Worm (Caenorhabditis elegans) whole organism, L4 larva: ENCODE data around the gene C01G6.4.

Experiments
- F10B5.3 ChIP-seq: sonication (generic microtip); optimal IDR thresholded peaks from 2 replicates; lab custom pipeline; 2016; ENCODE audit warnings: mild to moderate bottlenecking, missing genetic modification characterization, missing compliant biosample characterization
- T20F7.1 ChIP-seq: fragments of 200-800 bp; sonication (Bioruptor generic); optimal IDR thresholded peaks from 2 replicates; lab custom pipeline; 2018; ENCODE audit warnings: mild to moderate bottlenecking, missing genetic modification characterization, missing compliant biosample characterization
- Y48G9A.11 ChIP-seq: fragments of 200-800 bp; sonication (Bioruptor generic); IDR thresholded peaks from 2 replicates; pipeline ENCODE4 v1.3.6; 2022; ENCODE audit warnings: missing genetic modification reagents, missing genetic modification characterization, missing compliant biosample characterization
- aha-1 ChIP-seq: fragments of 150-350 bp; peaks from one replicate; lab custom pipeline; 2014; ENCODE audit warnings: missing biosample characterization, missing genetic modification characterization
- ama-1 ChIP-seq: fragments of 150-350 bp; optimal IDR thresholded peaks from 2 replicates; lab custom pipeline; 2014; ENCODE audit warnings: inconsistent platforms, mixed read lengths
- arid-1 ChIP-seq: fragments of 200-800 bp; sonication (Bioruptor generic); conservative IDR thresholded peaks from 2 replicates; pipeline ENCODE4 v1.3.6; 2022; ENCODE audit warnings: missing genetic modification reagents, missing genetic modification characterization, missing compliant biosample characterization
- attf-4 ChIP-seq: sonication (generic microtip); optimal IDR thresholded peaks from 3 replicates; lab custom pipeline; 2017; ENCODE audit warnings: missing biosample characterization, missing genetic modification characterization
- ceh-28 ChIP-seq: fragments of 150-350 bp; optimal IDR thresholded peaks from 2 replicates; lab custom pipeline; 2014; ENCODE audit warnings: missing biosample characterization, missing genetic modification reagents, missing genetic modification characterization
- ceh-32 ChIP-seq: sonication (generic microtip); optimal IDR thresholded peaks from 2 replicates; lab custom pipeline; 2016; ENCODE audit warnings: mild to moderate bottlenecking, missing genetic modification characterization, missing compliant biosample characterization; ENCODE audit not compliant: poor library complexity
- cey-2 ChIP-seq: sonication (generic microtip); optimal IDR thresholded peaks from 3 replicates; lab custom pipeline; 2017; ENCODE audit warnings: missing genetic modification characterization, mild to moderate bottlenecking, missing compliant biosample characterization, antibody characterized with exemption, borderline replicate concordance; ENCODE audit not compliant: insufficient read depth
- daf-16 ChIP-seq, 3 experiments: sonication (generic microtip); optimal IDR thresholded peaks; 2 replicates each; lab custom pipeline; 2016 to 2017; ENCODE audit warnings: missing genetic modification characterization in 3 of 3, missing genetic modification reagents in 3 of 3, mild to moderate bottlenecking in 2 of 3, missing compliant biosample characterization in 2 of 3, missing biosample characterization in 1 of 3, moderate library complexity in 1 of 3
- daf-19 ChIP-seq: fragments of 200-800 bp; sonication (Bioruptor generic); conservative IDR thresholded peaks from 2 replicates; pipeline ENCODE4 v1.3.6; 2022; ENCODE audit warnings: missing genetic modification characterization, missing compliant biosample characterization
- daf-8 ChIP-seq: fragments of 200-800 bp; sonication (Bioruptor generic); IDR thresholded peaks from 2 replicates; pipeline ENCODE4 v1.3.6; 2022; ENCODE audit warnings: missing genetic modification characterization, missing compliant biosample characterization
- dmd-8 ChIP-seq: fragments of 200-800 bp; sonication (Bioruptor generic); IDR thresholded peaks from 2 replicates; pipeline ENCODE4 v1.3.6; 2022; ENCODE audit warnings: missing genetic modification characterization, missing compliant biosample characterization
- dmd-9 ChIP-seq: fragments of 200-800 bp; sonication (Bioruptor generic); IDR thresholded peaks from 2 replicates; pipeline ENCODE4 v1.3.6; 2022; ENCODE audit warnings: missing genetic modification reagents, missing genetic modification characterization, missing compliant biosample characterization
- egl-43 ChIP-seq: fragments of 200-800 bp; sonication (Bioruptor generic); IDR thresholded peaks from 2 replicates; pipeline ENCODE4 v1.3.6; 2022; ENCODE audit warnings: missing genetic modification reagents, missing genetic modification characterization, missing compliant biosample characterization
- hmg-1.1 ChIP-seq: fragments of 200-800 bp; sonication (Bioruptor generic); IDR thresholded peaks from 2 replicates; pipeline ENCODE4 v1.3.6; 2022; ENCODE audit warnings: missing genetic modification reagents, missing genetic modification characterization, missing compliant biosample characterization
- lim-7 ChIP-seq: fragments of 200-800 bp; sonication (Bioruptor generic); IDR thresholded peaks from 2 replicates; pipeline ENCODE4 v1.3.6; 2022; ENCODE audit warnings: missing genetic modification characterization, missing compliant biosample characterization
- lin-1 ChIP-seq: fragments of 200-800 bp; sonication (Bioruptor generic); IDR thresholded peaks from 2 replicates; pipeline ENCODE4 v1.3.6; 2022; ENCODE audit warnings: missing genetic modification reagents, missing genetic modification characterization, missing compliant biosample characterization
- lin-15B ChIP-seq: fragments of 150-350 bp; sonication (generic microtip); optimal IDR thresholded peaks from 3 replicates; lab custom pipeline; 2014; ENCODE audit warnings: missing biosample characterization, missing genetic modification characterization
- lin-29 ChIP-seq: fragments of 200-800 bp; sonication (Bioruptor generic); IDR thresholded peaks from 2 replicates; pipeline ENCODE4 v1.3.6; 2022; ENCODE audit warnings: missing genetic modification reagents, missing genetic modification characterization, missing compliant biosample characterization
- lin-39 ChIP-seq: fragments of 150-350 bp; optimal IDR thresholded peaks from 2 replicates; lab custom pipeline; 2014; ENCODE audit warnings: missing biosample characterization, missing genetic modification reagents, missing genetic modification characterization
- lir-3 ChIP-seq: sonication (generic microtip); optimal IDR thresholded peaks from 2 replicates; lab custom pipeline; 2016; ENCODE audit warnings: mild to moderate bottlenecking, missing genetic modification characterization, missing compliant biosample characterization
- lsy-2 ChIP-seq, 2 experiments: fragments of 150-350 bp in 1 of 2; sonication (generic microtip) in 1 of 2; optimal IDR thresholded peaks; 2 replicates each; lab custom pipeline; 2014 to 2017; ENCODE audit warnings: missing biosample characterization in 2 of 2, missing genetic modification characterization in 2 of 2
- madf-5 ChIP-seq, 2 experiments: fragments of 200-800 bp; sonication (Bioruptor generic); IDR thresholded peaks; 2 replicates each; pipeline ENCODE4 v1.3.6; 2022; ENCODE audit warnings: missing compliant biosample characterization in 2 of 2, missing genetic modification characterization in 2 of 2
- mdl-1 ChIP-seq, 2 experiments: fragments of 150-350 bp in 1 of 2; sonication (generic microtip) in 1 of 2; optimal IDR thresholded peaks; 2 replicates each; lab custom pipeline; 2014 to 2017; ENCODE audit warnings: missing biosample characterization in 2 of 2, missing genetic modification characterization in 2 of 2
- mdt-29 ChIP-seq: fragments of 200-800 bp; sonication (Bioruptor generic); IDR thresholded peaks from 2 replicates; pipeline ENCODE4 v1.3.6; 2022; ENCODE audit warnings: missing genetic modification reagents, missing genetic modification characterization, missing compliant biosample characterization
- mxl-2 ChIP-seq: fragments of 200-800 bp; sonication (Bioruptor generic); conservative IDR thresholded peaks from 2 replicates; pipeline ENCODE4 v1.3.6; 2022; ENCODE audit warnings: missing genetic modification reagents, missing genetic modification characterization, missing compliant biosample characterization
- nhr-10 ChIP-seq: fragments of 150-350 bp; optimal IDR thresholded peaks from 2 replicates; lab custom pipeline; 2014; ENCODE audit warnings: missing biosample characterization, missing genetic modification characterization
- nhr-11 ChIP-seq: fragments of 150-350 bp; optimal IDR thresholded peaks from 2 replicates; lab custom pipeline; 2014; ENCODE audit warnings: missing biosample characterization, missing genetic modification characterization
- nhr-237 ChIP-seq: sonication (generic microtip); optimal IDR thresholded peaks from 2 replicates; lab custom pipeline; 2017; ENCODE audit warnings: missing biosample characterization, missing genetic modification characterization
- nhr-25 ChIP-seq: sonication (generic microtip); optimal IDR thresholded peaks from 2 replicates; lab custom pipeline; 2017; ENCODE audit warnings: missing genetic modification characterization, mild to moderate bottlenecking, missing compliant biosample characterization, antibody characterized with exemption, moderate library complexity, borderline replicate concordance; ENCODE audit not compliant: insufficient read depth
- nhr-28 ChIP-seq: fragments of 150-350 bp; optimal IDR thresholded peaks from 2 replicates; lab custom pipeline; 2014; ENCODE audit warnings: missing biosample characterization, missing genetic modification characterization
- nhr-48 ChIP-seq: sonication (generic microtip); optimal IDR thresholded peaks from 2 replicates; lab custom pipeline; 2016; ENCODE audit warnings: mild to moderate bottlenecking, missing genetic modification characterization, missing compliant biosample characterization
- nhr-77 ChIP-seq: fragments of 150-350 bp; optimal IDR thresholded peaks from 2 replicates; lab custom pipeline; 2014; ENCODE audit warnings: missing biosample characterization, missing genetic modification characterization
- pqm-1 ChIP-seq: sonication (generic microtip); optimal IDR thresholded peaks from 2 replicates; lab custom pipeline; 2017; ENCODE audit warnings: missing biosample characterization, missing genetic modification characterization
- rbr-2 ChIP-seq: sonication (generic microtip); optimal IDR thresholded peaks from 2 replicates; lab custom pipeline; 2016; ENCODE audit warnings: missing genotype, missing genetic modification characterization, missing compliant biosample characterization
- saeg-2 ChIP-seq: fragments of 200-800 bp; sonication (Bioruptor generic); IDR thresholded peaks from 2 replicates; pipeline ENCODE4 v1.3.6; 2022; ENCODE audit warnings: missing genetic modification reagents, missing genetic modification characterization, missing compliant biosample characterization
- set-16 ChIP-seq: fragments of 200-800 bp; sonication (Bioruptor generic); IDR thresholded peaks from 2 replicates; pipeline ENCODE4 v1.3.6; 2022; ENCODE audit warnings: missing genetic modification reagents, missing genetic modification characterization, missing compliant biosample characterization
- tag-97 ChIP-seq: fragments of 200-800 bp; sonication (Bioruptor generic); IDR thresholded peaks from 2 replicates; pipeline ENCODE4 v1.3.6; 2022; ENCODE audit warnings: missing genetic modification characterization, missing compliant biosample characterization
- tra-1 ChIP-seq: fragments of 200-800 bp; sonication (Bioruptor generic); IDR thresholded peaks from 2 replicates; pipeline ENCODE4 v1.3.6; 2022; ENCODE audit warnings: missing genetic modification reagents, missing genetic modification characterization, missing compliant biosample characterization
- unc-130 ChIP-seq: sonication (generic microtip); optimal IDR thresholded peaks from 2 replicates; lab custom pipeline; 2016; ENCODE audit warnings: missing genetic modification reagents, missing genetic modification characterization, missing compliant biosample characterization
- unc-62 ChIP-seq, 3 experiments: fragments of 150-350 bp in 1 of 3; sonication (generic microtip); optimal IDR thresholded peaks in 2 of 3; peaks in 1 of 3; 1 replicate in 1 of 3; 2 replicates in 2 of 3; lab custom pipeline; 2014 to 2017; ENCODE audit warnings: missing biosample characterization in 3 of 3, missing genetic modification characterization in 3 of 3, missing genetic modification reagents in 3 of 3, missing genotype in 1 of 3
- zag-1 ChIP-seq: fragments of 150-350 bp; optimal IDR thresholded peaks from 2 replicates; lab custom pipeline; 2014; ENCODE audit warnings: missing biosample characterization, missing genetic modification characterization
- zfp-2 ChIP-seq: sonication (generic microtip); optimal IDR thresholded peaks from 2 replicates; lab custom pipeline; 2016; ENCODE audit warnings: mild to moderate bottlenecking, missing genetic modification characterization, missing compliant biosample characterization
- zfp-3 ChIP-seq: fragments of 200-800 bp; sonication (Bioruptor generic); conservative IDR thresholded peaks from 2 replicates; pipeline ENCODE4 v1.3.6; 2022; ENCODE audit warnings: missing genetic modification reagents, missing genetic modification characterization, missing compliant biosample characterization
- zip-11 ChIP-seq: fragments of 200-800 bp; sonication (Bioruptor generic); IDR thresholded peaks from 2 replicates; pipeline ENCODE4 v1.3.6; 2022; ENCODE audit warnings: missing genetic modification characterization, missing compliant biosample characterization
- zip-2 ChIP-seq: fragments of 150-350 bp; optimal IDR thresholded peaks from 2 replicates; lab custom pipeline; 2014; ENCODE audit warnings: missing biosample characterization, missing genetic modification characterization
- ztf-11 ChIP-seq: fragments of 150-350 bp; optimal IDR thresholded peaks from 2 replicates; lab custom pipeline; 2014; ENCODE audit warnings: missing biosample characterization, missing genetic modification characterization
- ztf-7 ChIP-seq: fragments of 150-350 bp; optimal IDR thresholded peaks from 2 replicates; lab custom pipeline; 2014; ENCODE audit warnings: missing biosample characterization, missing genetic modification characterization

The C01G6.4 gene

ce11 chrII:9280048-9280772, 7.4 kb upstream of the C01G6.4 start, which contains the start of gene gldi-3 (continued):
- TF ChIP-seq unc-62 (GFP tag; optimal IDR thresholded peaks at IDR 0.05 in 1 of 2; lab: Kevin White, UChicago) = peak in 1 of 2 experiments; percentile 57
- no peak for TF ChIP-seq unc-62 (tag; optimal IDR thresholded peaks at IDR 0.05; lab: Kevin White, UChicago)
- no peak for TF ChIP-seq lin-15B (tag; lab: Kevin White, UChicago)
- no peak for TF ChIP-seq dmd-9 (GFP tag; lab: Robert Waterston, UW)
- TF ChIP-seq daf-8 (GFP tag; lab: Robert Waterston, UW) = no peak
- no peak for TF ChIP-seq egl-43 (GFP tag; lab: Robert Waterston, UW)
- TF ChIP-seq unc-130 = no peak
- no peak for TF ChIP-seq cey-2 (tag; lab: Kevin White, UChicago)
- TF ChIP-seq ama-1 (lab: Kevin White, UChicago) = no peak
- TF ChIP-seq ztf-11 = no peak
- no peak for TF ChIP-seq set-16 (GFP tag; lab: Robert Waterston, UW)
- peak; percentile 87 for TF ChIP-seq nhr-28 (tag; lab: Kevin White, UChicago)
- TF ChIP-seq zip-11 (GFP tag; lab: Robert Waterston, UW) = no peak
- TF ChIP-seq pqm-1 (tag; lab: Kevin White, UChicago) = peak; percentile 45
- TF ChIP-seq mxl-2 (GFP tag; lab: Robert Waterston, UW) = no peak
- no peak for TF ChIP-seq F10B5.3 (tag; lab: Kevin White, UChicago)
- TF ChIP-seq zag-1 (tag; lab: Kevin White, UChicago) = no peak
- peak; percentile 40 for TF ChIP-seq T20F7.1
- TF ChIP-seq nhr-237 (tag; lab: Kevin White, UChicago) = no peak
- no peak for TF ChIP-seq ceh-28 (tag; lab: Kevin White, UChicago)
- no peak for TF ChIP-seq Y48G9A.11 (GFP tag; lab: Robert Waterston, UW)
- TF ChIP-seq madf-5 (GFP tag; IDR thresholded peaks at IDR 0.05; lab: Robert Waterston, UW) = no peak
- no peak for TF ChIP-seq mdl-1 (tag; optimal IDR thresholded peaks at IDR 0.05; lab: Kevin White, UChicago)
- TF ChIP-seq zip-2 (tag; lab: Kevin White, UChicago) = no peak
- TF ChIP-seq zfp-3 (GFP tag; lab: Robert Waterston, UW) = no peak
- TF ChIP-seq mdt-29 = no peak
- no peak for TF ChIP-seq attf-4 (tag; lab: Kevin White, UChicago)
- TF ChIP-seq ceh-32 (tag; lab: Kevin White, UChicago) = no peak
- peak; percentile 13 for TF ChIP-seq nhr-77 (tag; lab: Kevin White, UChicago)
- no peak for TF ChIP-seq lin-1 (GFP tag; lab: Robert Waterston, UW)
- TF ChIP-seq nhr-10 (tag; lab: Kevin White, UChicago) = no peak
- TF ChIP-seq nhr-48 = peak; percentile 22
- no peak for TF ChIP-seq nhr-11 (tag; lab: Kevin White, UChicago)
- TF ChIP-seq daf-16 (GFP tag; optimal IDR thresholded peaks at IDR 0.05; lab: Kevin White, UChicago) = no peak
- TF ChIP-seq daf-16 (tag; optimal IDR thresholded peaks at IDR 0.05; lab: Kevin White, UChicago) = peak; percentile 71
- no peak for TF ChIP-seq daf-19 (GFP tag; lab: Robert Waterston, UW)
- TF ChIP-seq dmd-8 (GFP tag; lab: Robert Waterston, UW) = no peak
- no peak for TF ChIP-seq aha-1
- no peak for TF ChIP-seq tag-97 (GFP tag; lab: Robert Waterston, UW)
- no peak for TF ChIP-seq lin-29 (GFP tag; lab: Robert Waterston, UW)
- no peak for TF ChIP-seq lsy-2 (tag; optimal IDR thresholded peaks at IDR 0.05; lab: Kevin White, UChicago)
- no peak for TF ChIP-seq rbr-2
- no peak for TF ChIP-seq lin-39 (tag; lab: Kevin White, UChicago)
- no peak for TF ChIP-seq nhr-25 (tag; lab: Kevin White, UChicago)
- no peak for TF ChIP-seq ztf-7 (tag; lab: Kevin White, UChicago)
- TF ChIP-seq tra-1 (GFP tag; lab: Robert Waterston, UW) = peak; percentile 63; the same call in 1 of the 2 replicates
- TF ChIP-seq lim-7 (GFP tag; lab: Robert Waterston, UW) = no peak
- no peak for TF ChIP-seq saeg-2
- TF ChIP-seq lir-3 (tag; lab: Kevin White, UChicago) = no peak
- no peak for TF ChIP-seq arid-1 (GFP tag; lab: Robert Waterston, UW)
- TF ChIP-seq zfp-2 (tag; lab: Kevin White, UChicago) = no peak
- TF ChIP-seq hmg-1.1 (GFP tag; lab: Robert Waterston, UW) = 0 out of 2 replicates have a peak, but pooled peaks have one; percentile 16
